Fruit fly (Drosophila melanogaster) whole organism, embryonic: Measurements from ENCODE around the gene CG13403.

Source experiments
- Aef1 ChIP-seq: fragments of 200-800 bp; sonication (Bioruptor generic); IDR thresholded peaks from 3 replicates; pipeline ENCODE4 v1.3.6; 2022; ENCODE audit warnings: missing biosample characterization, missing genetic modification characterization
- CG10274 ChIP-seq: fragments of 200-800 bp; sonication (Bioruptor generic); optimal IDR thresholded peaks from 3 replicates; lab custom pipeline; 2017; ENCODE audit warnings: missing biosample characterization, mild to moderate bottlenecking, missing genetic modification characterization
- CG14441 ChIP-seq: fragments of 200-800 bp; sonication (Bioruptor generic); IDR thresholded peaks from 2 replicates; pipeline ENCODE4 v1.3.6; 2022; ENCODE audit warnings: missing biosample characterization, missing genetic modification characterization
- CG15601 ChIP-seq: fragments of 200-800 bp; sonication (Bioruptor generic); optimal IDR thresholded peaks from 3 replicates; lab custom pipeline; 2019; ENCODE audit warnings: missing biosample characterization, mild to moderate bottlenecking, missing genetic modification characterization, moderate library complexity
- CG16779 ChIP-seq: fragments of 200-800 bp; sonication (Bioruptor generic); IDR thresholded peaks from 2 replicates; pipeline ENCODE4 v1.3.6; 2022; ENCODE audit warnings: missing biosample characterization, missing genetic modification characterization
- CG16815 ChIP-seq: fragments of 200-800 bp; sonication (Bioruptor generic); optimal IDR thresholded peaks from 3 replicates; lab custom pipeline; 2017; ENCODE audit warnings: missing biosample characterization, mild to moderate bottlenecking, missing genetic modification characterization
- CG17802 ChIP-seq: fragments of 200-800 bp; sonication (Bioruptor generic); optimal IDR thresholded peaks from 2 replicates; lab custom pipeline; 2018; ENCODE audit warnings: missing biosample characterization, mild to moderate bottlenecking, missing genetic modification characterization, moderate library complexity
- CG17912 ChIP-seq: fragments of 200-800 bp; sonication (Bioruptor generic); optimal IDR thresholded peaks from 2 replicates; lab custom pipeline; 2018; ENCODE audit warnings: missing biosample characterization, mild to moderate bottlenecking, missing genetic modification characterization
- CG3847 ChIP-seq: fragments of 200-800 bp; sonication (Bioruptor generic); IDR thresholded peaks from 2 replicates; pipeline ENCODE4 v1.3.6; 2022; ENCODE audit warnings: missing biosample characterization, missing genetic modification characterization
- CG4282 ChIP-seq: fragments of 200-800 bp; sonication (Bioruptor generic); optimal IDR thresholded peaks from 2 replicates; lab custom pipeline; 2016; ENCODE audit warnings: missing biosample characterization, missing genetic modification characterization
- CG7987 ChIP-seq: fragments of 200-800 bp; sonication (Bioruptor generic); optimal IDR thresholded peaks from 2 replicates; lab custom pipeline; 2018; ENCODE audit warnings: missing biosample characterization, mild to moderate bottlenecking, missing genetic modification characterization, moderate library complexity
- CHES-1-like ChIP-seq: fragments of 200-800 bp; sonication (Bioruptor generic); optimal IDR thresholded peaks from 2 replicates; lab custom pipeline; 2016; ENCODE audit warnings: missing biosample characterization, missing genetic modification characterization
- GATAe ChIP-seq: fragments of 200-800 bp; sonication (Bioruptor generic); conservative IDR thresholded peaks from 2 replicates; pipeline ENCODE4 v1.3.6; 2022; ENCODE audit warnings: missing biosample characterization, missing genetic modification characterization
- Gsc ChIP-seq: fragments of 200-800 bp; sonication (Bioruptor generic); IDR thresholded peaks from 2 replicates; pipeline ENCODE4 v1.3.6; 2022; ENCODE audit warnings: missing biosample characterization, missing genetic modification characterization
- Hand ChIP-seq: fragments of 200-800 bp; sonication (Bioruptor generic); optimal IDR thresholded peaks from 2 replicates; lab custom pipeline; 2017; ENCODE audit warnings: mild to moderate bottlenecking, missing biosample characterization, missing genetic modification reagents, missing genetic modification characterization
- Hr3 ChIP-seq: fragments of 200-800 bp; sonication (Bioruptor generic); optimal IDR thresholded peaks from 3 replicates; lab custom pipeline; 2016; ENCODE audit warnings: missing biosample characterization, missing genetic modification characterization
- MBD-R2 ChIP-seq: fragments of 200-800 bp; sonication (Bioruptor generic); IDR thresholded peaks from 2 replicates; pipeline ENCODE4 v1.3.6; 2022; ENCODE audit warnings: missing biosample characterization, missing genetic modification characterization
- Neu2 ChIP-seq: fragments of 200-800 bp; sonication (Bioruptor generic); optimal IDR thresholded peaks from 3 replicates; lab custom pipeline; 2016; ENCODE audit warnings: missing biosample characterization, missing genetic modification characterization, borderline replicate concordance
- Side ChIP-seq: fragments of 200-800 bp; sonication (Bioruptor generic); optimal IDR thresholded peaks from 2 replicates; lab custom pipeline; 2016; ENCODE audit warnings: missing biosample characterization, missing genetic modification characterization
- Six4 ChIP-seq: fragments of 200-800 bp; sonication (Bioruptor generic); optimal IDR thresholded peaks from 2 replicates; lab custom pipeline; 2016; ENCODE audit warnings: missing biosample characterization, missing genetic modification characterization
- Spps ChIP-seq: fragments of 200-800 bp; sonication (Bioruptor generic); optimal IDR thresholded peaks from 2 replicates; lab custom pipeline; 2018; ENCODE audit warnings: missing biosample characterization, mild to moderate bottlenecking, missing genetic modification characterization
- Ssrp ChIP-seq: fragments of 200-800 bp; sonication (Bioruptor generic); optimal IDR thresholded peaks from 2 replicates; lab custom pipeline; 2018; ENCODE audit warnings: missing biosample characterization, mild to moderate bottlenecking, missing genetic modification characterization, moderate library complexity
- Vsx1 ChIP-seq: fragments of 200-800 bp; sonication (Bioruptor generic); optimal IDR thresholded peaks from 2 replicates; lab custom pipeline; 2017; ENCODE audit warnings: missing biosample characterization, mild to moderate bottlenecking, missing genetic modification characterization, missing genetic modification reagents
- YL-1 ChIP-seq: fragments of 200-800 bp; sonication (Bioruptor generic); optimal IDR thresholded peaks from 3 replicates; lab custom pipeline; 2017; ENCODE audit warnings: missing biosample characterization, mild to moderate bottlenecking, missing genetic modification characterization
- chif ChIP-seq, 2 experiments: fragments of 200-800 bp; sonication (Bioruptor generic); optimal IDR thresholded peaks; 3 replicates each; lab custom pipeline; 2016; ENCODE audit warnings: missing biosample characterization in 2 of 2, missing genetic modification characterization in 2 of 2
- chinmo ChIP-seq: fragments of 200-800 bp; sonication (Bioruptor generic); IDR thresholded peaks from 4 replicates; pipeline ENCODE4 v1.3.6; 2022; ENCODE audit warnings: missing biosample characterization, missing genetic modification characterization; ENCODE audit not compliant: partially characterized antibody
- crc ChIP-seq: fragments of 200-800 bp; sonication (Bioruptor generic); optimal IDR thresholded peaks from 2 replicates; lab custom pipeline; 2016; ENCODE audit warnings: missing biosample characterization, missing genetic modification characterization
- en ChIP-seq: fragments of 200-800 bp; sonication (Bioruptor generic); optimal IDR thresholded peaks from 2 replicates; lab custom pipeline; 2016; ENCODE audit warnings: missing biosample characterization, missing genetic modification characterization
- fd64A ChIP-seq: fragments of 200-800 bp; sonication (Bioruptor generic); optimal IDR thresholded peaks from 3 replicates; lab custom pipeline; 2018; ENCODE audit warnings: missing biosample characterization, mild to moderate bottlenecking, missing genetic modification characterization
- ftz-f1 ChIP-seq: fragments of 200-800 bp; sonication (Bioruptor generic); optimal IDR thresholded peaks from 2 replicates; lab custom pipeline; 2016; ENCODE audit warnings: missing biosample characterization, missing genetic modification characterization
- gcm ChIP-seq: fragments of 200-800 bp; sonication (Bioruptor generic); optimal IDR thresholded peaks from 2 replicates; lab custom pipeline; 2019; ENCODE audit warnings: missing biosample characterization, mild to moderate bottlenecking, missing genetic modification characterization, moderate library complexity
- gfzf ChIP-seq: fragments of 200-800 bp; sonication (Bioruptor generic); optimal IDR thresholded peaks from 2 replicates; lab custom pipeline; 2016; ENCODE audit warnings: missing biosample characterization, mild to moderate bottlenecking, missing genetic modification characterization, moderate library complexity
- gsb ChIP-seq: fragments of 200-800 bp; sonication (Bioruptor generic); IDR thresholded peaks from 2 replicates; pipeline ENCODE4 v1.3.6; 2022; ENCODE audit warnings: missing biosample characterization, missing genetic modification characterization
- insv ChIP-seq, 2 experiments: fragments of 200-800 bp; sonication (Bioruptor generic); optimal IDR thresholded peaks; 3 replicates each; lab custom pipeline; 2016 to 2018; ENCODE audit warnings: missing biosample characterization in 2 of 2, missing genetic modification characterization in 2 of 2
- inv ChIP-seq: fragments of 200-800 bp; sonication (Bioruptor generic); IDR thresholded peaks from 2 replicates; pipeline ENCODE4 v1.3.6; 2022; ENCODE audit warnings: missing biosample characterization, missing genetic modification characterization; ENCODE audit not compliant: partially characterized antibody
- ken ChIP-seq: fragments of 200-800 bp; sonication (Bioruptor generic); IDR thresholded peaks from 3 replicates; pipeline ENCODE4 v1.3.6; 2022; ENCODE audit warnings: missing biosample characterization, missing genetic modification characterization
- lab ChIP-seq: fragments of 200-800 bp; sonication (Bioruptor generic); optimal IDR thresholded peaks from 3 replicates; lab custom pipeline; 2017; ENCODE audit warnings: missing biosample characterization, missing genetic modification characterization, mild to moderate bottlenecking, moderate library complexity, missing genetic modification reagents
- lilli ChIP-seq: fragments of 200-800 bp; sonication (Bioruptor generic); optimal IDR thresholded peaks from 3 replicates; lab custom pipeline; 2016; ENCODE audit warnings: missing biosample characterization, missing genetic modification characterization
- pb ChIP-seq: fragments of 200-800 bp; sonication (Bioruptor generic); optimal IDR thresholded peaks from 3 replicates; lab custom pipeline; 2016; ENCODE audit warnings: missing biosample characterization, missing genetic modification characterization
- pros ChIP-seq: fragments of 200-800 bp; sonication (Bioruptor generic); optimal IDR thresholded peaks from 3 replicates; lab custom pipeline; 2019; ENCODE audit warnings: missing biosample characterization, mild to moderate bottlenecking, missing genetic modification characterization, moderate library complexity
- ro ChIP-seq: fragments of 200-800 bp; sonication (Bioruptor generic); IDR thresholded peaks from 2 replicates; pipeline ENCODE4 v1.3.6; 2022; ENCODE audit warnings: missing biosample characterization, missing genetic modification characterization
- sd ChIP-seq: fragments of 200-800 bp; sonication (Bioruptor generic); optimal IDR thresholded peaks from 3 replicates; lab custom pipeline; 2018; ENCODE audit warnings: missing biosample characterization, mild to moderate bottlenecking, missing genetic modification characterization, moderate library complexity
- sens-2 ChIP-seq: fragments of 200-800 bp; sonication (Bioruptor generic); IDR thresholded peaks from 2 replicates; pipeline ENCODE4 v1.3.6; 2022; ENCODE audit warnings: missing biosample characterization, missing genetic modification characterization
- sqz ChIP-seq: fragments of 200-800 bp; sonication (Bioruptor generic); optimal IDR thresholded peaks from 3 replicates; lab custom pipeline; 2018; ENCODE audit warnings: missing biosample characterization, mild to moderate bottlenecking, missing genetic modification characterization
- tin ChIP-seq: fragments of 200-800 bp; sonication (Bioruptor generic); optimal IDR thresholded peaks from 3 replicates; lab custom pipeline; 2016; ENCODE audit warnings: missing biosample characterization, missing genetic modification characterization
- toy ChIP-seq: fragments of 200-800 bp; sonication (Bioruptor generic); IDR thresholded peaks from 2 replicates; pipeline ENCODE4 v1.3.6; 2022; ENCODE audit warnings: missing biosample characterization, missing genetic modification characterization
- vvl ChIP-seq: fragments of 200-800 bp; sonication (Bioruptor generic); IDR thresholded peaks from 2 replicates; pipeline ENCODE4 v1.3.6; 2022; ENCODE audit warnings: missing biosample characterization, missing genetic modification characterization
- wdn ChIP-seq: fragments of 200-800 bp; sonication (Bioruptor generic); IDR thresholded peaks from 2 replicates; pipeline ENCODE4 v1.3.6; 2022; ENCODE audit warnings: missing biosample characterization, missing genetic modification characterization
- z ChIP-seq: fragments of 200-800 bp; sonication (Bioruptor generic); IDR thresholded peaks from 3 replicates; pipeline ENCODE4 v1.3.6; 2022; ENCODE audit warnings: missing biosample characterization, missing genetic modification characterization

CG13403 gene

DNA sequence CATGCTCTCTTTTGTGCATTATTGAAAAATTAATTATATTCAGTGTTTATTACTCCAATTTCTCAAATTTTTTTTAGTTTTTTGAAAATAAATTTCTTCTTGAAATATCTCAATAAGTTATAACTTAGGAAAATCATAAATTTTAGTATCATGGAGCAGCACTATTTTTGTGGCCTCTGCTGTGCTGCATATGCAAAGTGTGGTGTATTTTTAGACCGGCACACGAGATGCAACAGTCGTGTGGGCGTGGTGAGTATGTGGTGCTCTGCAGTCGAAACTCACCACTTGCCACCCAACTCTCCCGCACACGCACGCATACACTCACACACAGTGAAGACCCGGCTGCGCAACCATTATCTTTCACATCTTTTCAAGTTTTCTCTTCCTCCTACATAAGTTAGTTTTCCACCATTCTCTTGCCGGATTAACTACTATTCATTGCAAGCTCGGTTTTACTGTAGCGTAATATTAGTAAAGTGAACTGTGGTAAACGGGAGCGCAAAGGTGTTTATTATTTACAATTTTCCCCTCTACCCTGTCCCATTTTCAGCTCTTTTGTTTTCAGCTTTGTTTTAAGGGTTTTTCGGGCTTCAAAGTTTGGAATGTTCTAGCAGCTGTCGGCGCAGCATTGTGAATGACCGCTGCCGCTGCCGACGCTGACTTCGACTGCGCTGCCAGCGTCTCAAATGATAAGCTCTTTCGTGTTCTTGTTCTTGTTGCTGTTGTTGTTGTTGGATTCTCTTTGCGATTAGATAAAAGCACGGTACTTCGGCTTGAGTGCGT lies 16.8 kb upstream of the CG13403 start (continued):
- TF ChIP-seq wdn (GFP tag; lab: Robert Waterston, UW) (no peak), Vsx1 (GFP tag; lab: Kevin White, UChicago) (peak; percentile 23), lab (peak; percentile 45), CG4282 (no peak), CG15601 (peak; percentile 64), sd (tag; lab: Kevin White, UChicago) (no peak), chif (GFP tag; optimal IDR thresholded peaks at IDR 0.05; lab: Kevin White, UChicago) (peak; percentile 7 to 54), toy (GFP tag; lab: Robert Waterston, UW) (no peak), sqz (GFP tag; lab: Kevin White, UChicago) (peak; percentile 57), tin (GFP tag; lab: Kevin White, UChicago) (peak; percentile 70), ken (no peak; the same call in 2 of the 3 replicates), ro (GFP tag; lab: Robert Waterston, UW) (no peak), vvl (peak; percentile 91), lilli (GFP tag; lab: Kevin White, UChicago) (peak; percentile 33), ftz-f1 (GFP tag; lab: Kevin White, UChicago) (no peak), CG17802 (tag; lab: Kevin White, UChicago) (peak; percentile 41), CHES-1-like (GFP tag; lab: Kevin White, UChicago) (no peak), inv (GFP tag; lab: Robert Waterston, UW) (no peak), CG7987 (GFP tag; lab: Kevin White, UChicago) (no peak), CG16815 (no peak), CG10274 (GFP tag; lab: Kevin White, UChicago) (no peak), CG3847 (no peak), gsb (GFP tag; lab: Robert Waterston, UW) (no peak), pb (GFP tag; lab: Kevin White, UChicago) (no peak), crc (peak; percentile 1), chinmo (peak; percentile 54; the same call in 1 of the 4 replicates), gfzf (no peak), YL-1 (GFP tag; lab: Kevin White, UChicago) (peak; percentile 0), z (GFP tag; lab: Robert Waterston, UW) (no peak), Six4 (peak; percentile 58), Spps (peak; percentile 63), fd64A (GFP tag; lab: Kevin White, UChicago) (no peak), pros (GFP tag; lab: Kevin White, UChicago) (peak; percentile 15), Ssrp (peak; percentile 57), GATAe (GFP tag; lab: Robert Waterston, UW) (peak; percentile 88), CG14441 (GFP tag; lab: Robert Waterston, UW) (peak; percentile 44; the same call in 1 of the 2 replicates), MBD-R2 (GFP tag; lab: Robert Waterston, UW) (0 out of 2 replicates have a peak, but pooled peaks have one; percentile 22), Side (GFP tag; lab: Kevin White, UChicago) (peak; percentile 21), Hand (GFP tag; lab: Kevin White, UChicago) (no peak), en (GFP tag; lab: Kevin White, UChicago) (peak; percentile 21), Aef1 (GFP tag; lab: Robert Waterston, UW) (no peak), Neu2 (GFP tag; lab: Kevin White, UChicago) (no peak), gcm (GFP tag; lab: Kevin White, UChicago) (peak; percentile 68), CG17912 (no peak), Gsc (no peak), Hr3 (GFP tag; lab: Kevin White, UChicago) (peak; percentile 46), insv (GFP tag; optimal IDR thresholded peaks at IDR 0.05; lab: Kevin White, UChicago) (no peak), sens-2 (GFP tag; lab: Robert Waterston, UW) (peak; percentile 51; the same call in 1 of the 2 replicates), CG16779 (GFP tag; lab: Robert Waterston, UW) (no peak)
